Fruit fly (Drosophila melanogaster): ENCODE results near the gene CG43445.

Gene CG43445

DNA sequence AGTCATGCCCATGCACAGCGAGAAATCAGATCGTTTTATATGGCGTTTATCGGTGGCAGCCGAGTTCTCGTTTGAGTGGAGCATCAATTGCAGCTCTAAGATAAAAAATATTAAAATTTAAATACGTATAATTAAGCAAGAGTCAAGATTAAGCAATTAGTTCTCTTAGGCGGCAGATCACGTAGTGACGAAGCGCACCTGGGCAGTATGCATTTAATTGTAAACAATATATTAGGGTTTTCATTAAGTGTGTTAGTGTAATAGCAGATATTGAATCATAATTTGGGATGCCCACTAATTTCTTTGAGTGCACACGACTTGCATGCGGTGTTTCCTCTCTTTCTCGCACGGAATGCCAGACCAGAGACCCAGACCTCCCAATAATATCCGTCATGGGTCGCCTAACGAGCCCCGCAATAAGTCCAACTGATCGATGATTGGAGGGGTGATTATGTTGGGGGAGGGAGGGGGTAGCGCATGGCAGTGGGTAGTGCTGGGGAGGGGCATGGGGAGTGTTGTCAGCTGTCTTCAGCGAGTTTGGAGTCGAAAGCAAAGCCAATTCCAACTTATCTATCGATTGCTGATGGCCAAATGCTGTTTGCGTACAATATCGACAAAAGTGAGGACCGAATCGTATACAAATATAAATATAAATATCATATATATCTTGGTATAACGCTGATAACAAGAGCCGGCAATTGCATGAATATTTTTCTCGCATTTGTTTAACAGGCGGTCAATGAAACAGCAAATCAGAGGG lies 38.4 kb downstream of the CG43445 start (continued):
- peak; percentile 81 for TF ChIP-seq CG17829 (tag; optimal IDR thresholded peaks at IDR 0.05)
- peak; percentile 35 for TF ChIP-seq odd (GFP tag; optimal IDR thresholded peaks at IDR 0.05)
- peak; percentile 67 for TF ChIP-seq ssp (GFP tag; IDR thresholded peaks at IDR 0.05)
- TF ChIP-seq Sox102F (GFP tag; optimal IDR thresholded peaks at IDR 0.05): peak; percentile 76
- TF ChIP-seq CG13424 (tag; optimal IDR thresholded peaks at IDR 0.05): peak; percentile 77
- peak; percentile 27 for TF ChIP-seq CG4854 (GFP tag; optimal IDR thresholded peaks at IDR 0.05)
- peak; percentile 39 for TF ChIP-seq CG8944 (GFP tag; optimal IDR thresholded peaks at IDR 0.05)
- no peak for TF ChIP-seq BEAF-32 (GFP tag; optimal IDR thresholded peaks at IDR 0.05)
- no peak for TF ChIP-seq corto (GFP tag; optimal IDR thresholded peaks at IDR 0.05)
- TF ChIP-seq CG17385 (GFP tag; optimal IDR thresholded peaks at IDR 0.05): peak; percentile 64
- TF ChIP-seq Awh (GFP tag; IDR thresholded peaks at IDR 0.05): peak; percentile 56; the same call in 1 of the 2 replicates
- TF ChIP-seq CG9797 (GFP tag; optimal IDR thresholded peaks at IDR 0.05): peak; percentile 4
- TF ChIP-seq CG3995 (GFP tag; optimal IDR thresholded peaks at IDR 0.05): no peak
- TF ChIP-seq Taf1 (GFP tag; IDR thresholded peaks at IDR 0.05): 0 out of 2 replicates have a peak, but pooled peaks have one; percentile 23
- TF ChIP-seq tll (GFP tag; optimal IDR thresholded peaks at IDR 0.05): no peak
- TF ChIP-seq chn (GFP tag; optimal IDR thresholded peaks at IDR 0.05): peak; percentile 61
- TF ChIP-seq CG9437 (GFP tag; optimal IDR thresholded peaks at IDR 0.05): peak; percentile 73
- TF ChIP-seq seq (GFP tag; IDR thresholded peaks at IDR 0.05): peak; percentile 71
- peak in 1 of 2 experiments; percentile 50 for TF ChIP-seq Eip74EF (GFP tag; optimal IDR thresholded peaks at IDR 0.05)
- TF ChIP-seq Sry-δ (GFP tag; optimal IDR thresholded peaks at IDR 0.05): no peak
- TF ChIP-seq H2.0 (GFP tag; IDR thresholded peaks at IDR 0.05): peak; percentile 59; the same call in 1 of the 2 replicates
- TF ChIP-seq dm (GFP tag; optimal IDR thresholded peaks at IDR 0.05): no peak
- no peak for TF ChIP-seq her (GFP tag; optimal IDR thresholded peaks at IDR 0.05)
- TF ChIP-seq CG4282 (GFP tag; optimal IDR thresholded peaks at IDR 0.05): no peak
- peak; percentile 86 for TF ChIP-seq dysf (GFP tag; IDR thresholded peaks at IDR 0.05)
- peak; percentile 70 for TF ChIP-seq Hsf (GFP tag; optimal IDR thresholded peaks at IDR 0.05)
- TF ChIP-seq gcm2 (GFP tag; optimal IDR thresholded peaks at IDR 0.05): no peak
- peak; percentile 42; the same call in 1 of the 2 replicates for TF ChIP-seq CG31224 (GFP tag; IDR thresholded peaks at IDR 0.05)
- no peak for TF ChIP-seq CG8478 (optimal IDR thresholded peaks at IDR 0.05)
- TF ChIP-seq CG18476 (GFP tag; optimal IDR thresholded peaks at IDR 0.05): peak; percentile 48
- no peak for TF ChIP-seq wek (GFP tag; optimal IDR thresholded peaks at IDR 0.05)
- peak; percentile 77 for TF ChIP-seq bcd (GFP tag; optimal IDR thresholded peaks at IDR 0.05)
- no peak for TF ChIP-seq Dfd (GFP tag; optimal IDR thresholded peaks at IDR 0.05)
- no peak for TF ChIP-seq TFAM (GFP tag; optimal IDR thresholded peaks at IDR 0.05)
- no peak for TF ChIP-seq sc (optimal IDR thresholded peaks at IDR 0.05)
- peak; percentile 70 for TF ChIP-seq sc (GFP tag; optimal IDR thresholded peaks at IDR 0.05)
- TF ChIP-seq z (GFP tag; IDR thresholded peaks at IDR 0.05): no peak
- TF ChIP-seq CG11696 (GFP tag; IDR thresholded peaks at IDR 0.05): no peak
- no peak for TF ChIP-seq cg (GFP tag; optimal IDR thresholded peaks at IDR 0.05)
- TF ChIP-seq E2f2 (GFP tag; IDR thresholded peaks at IDR 0.05): 0 out of 2 replicates have a peak, but pooled peaks have one; percentile 30
- no peak for TF ChIP-seq CG7271 (tag; optimal IDR thresholded peaks at IDR 0.05)
- peak; percentile 38 for TF ChIP-seq slp2 (GFP tag; optimal IDR thresholded peaks at IDR 0.05)
- TF ChIP-seq Mrtf (GFP tag; IDR thresholded peaks at IDR 0.05): peak; percentile 66; the same call in 2 of the 3 replicates
- TF ChIP-seq Trl (optimal IDR thresholded peaks at IDR 0.05): no peak
- peak; percentile 47 for TF ChIP-seq Trl (GFP tag; optimal IDR thresholded peaks at IDR 0.05)
- peak; percentile 95 for TF ChIP-seq Ets65A (GFP tag)
- peak; percentile 74 for TF ChIP-seq CG32767 (GFP tag; IDR thresholded peaks at IDR 0.05)
- peak; percentile 50 for TF ChIP-seq CG9932 (GFP tag; IDR thresholded peaks at IDR 0.05)
- TF ChIP-seq CG18599 (GFP tag; optimal IDR thresholded peaks at IDR 0.05): peak; percentile 75
- no peak for TF ChIP-seq dati (GFP tag; IDR thresholded peaks at IDR 0.05)
- no peak for TF ChIP-seq eyg (GFP tag; optimal IDR thresholded peaks at IDR 0.05)

Measured in whole organism, embryonic.